Worm (Caenorhabditis elegans) whole organism, L1 larva: ENCODE results near the gene clc-29.

Experiments used
- C16A3.4 ChIP-seq: fragments of 150-350 bp; optimal IDR thresholded peaks from 2 replicates; lab custom pipeline; 2014; ENCODE audit warnings: missing biosample characterization, missing genetic modification characterization
- C34B4.2 ChIP-seq: sonication (generic microtip); optimal IDR thresholded peaks from 2 replicates; lab custom pipeline; 2017; ENCODE audit warnings: mild to moderate bottlenecking, missing genetic modification characterization, missing compliant biosample characterization
- aha-1 ChIP-seq: fragments of 150-350 bp; optimal IDR thresholded peaks from 2 replicates; lab custom pipeline; 2014; ENCODE audit warnings: missing biosample characterization, missing genetic modification characterization
- alr-1 ChIP-seq: fragments of 200-800 bp; sonication (Bioruptor generic); optimal IDR thresholded peaks from 2 replicates; lab custom pipeline; 2018; ENCODE audit warnings: borderline replicate concordance, mild to moderate bottlenecking, missing genetic modification characterization, missing compliant biosample characterization
- aly-2 ChIP-seq: fragments of 150-350 bp; optimal IDR thresholded peaks from 2 replicates; lab custom pipeline; 2014; ENCODE audit warnings: missing biosample characterization, missing genetic modification characterization
- blmp-1 ChIP-seq: fragments of 150-350 bp; optimal IDR thresholded peaks from 2 replicates; lab custom pipeline; 2014; ENCODE audit warnings: missing biosample characterization, missing genetic modification characterization
- ceh-82 ChIP-seq, 3 experiments: fragments of 150-350 bp in 1 of 3; sonication (generic microtip) in 2 of 3; optimal IDR thresholded peaks; 2 replicates each; lab custom pipeline; 2014 to 2017; ENCODE audit warnings: missing biosample characterization in 3 of 3, missing genetic modification characterization in 3 of 3
- dsc-1 ChIP-seq: sonication (generic microtip); optimal IDR thresholded peaks from 2 replicates; lab custom pipeline; 2016; ENCODE audit warnings: mild to moderate bottlenecking, missing genetic modification characterization, missing compliant biosample characterization
- efl-1 ChIP-seq, 4 experiments: fragments of 150-350 bp; optimal IDR thresholded peaks in 3 of 4; peaks in 1 of 4; 1 replicate in 1 of 4; 2 replicates in 3 of 4; lab custom pipeline; 2014; ENCODE audit warnings: missing biosample characterization in 2 of 4, missing genetic modification characterization in 2 of 4, missing genetic modification reagents in 2 of 4
- egl-13 ChIP-seq: sonication (generic microtip); optimal IDR thresholded peaks from 2 replicates; lab custom pipeline; 2016; ENCODE audit warnings: missing genotype, missing genetic modification reagents, missing genetic modification characterization, missing compliant biosample characterization
- elt-2 ChIP-seq: sonication (generic microtip); optimal IDR thresholded peaks from 2 replicates; lab custom pipeline; 2016; ENCODE audit warnings: missing genetic modification characterization, mild to moderate bottlenecking, inconsistent platforms, missing compliant biosample characterization, missing genetic modification reagents
- ets-5 ChIP-seq: fragments of 200-800 bp; sonication (Bioruptor generic); IDR thresholded peaks from 2 replicates; pipeline ENCODE4 v1.3.6; 2022; ENCODE audit warnings: missing genetic modification characterization, missing compliant biosample characterization
- fkh-4 ChIP-seq: sonication (generic microtip); optimal IDR thresholded peaks from 2 replicates; lab custom pipeline; 2016; ENCODE audit warnings: missing compliant biosample characterization, missing genetic modification characterization, borderline replicate concordance
- fkh-8 ChIP-seq: sonication (generic microtip); optimal IDR thresholded peaks from 2 replicates; lab custom pipeline; 2016; ENCODE audit warnings: mild to moderate bottlenecking, missing genetic modification characterization, missing compliant biosample characterization
- grh-1 ChIP-seq: fragments of 200-800 bp; sonication (Bioruptor generic); IDR thresholded peaks from 2 replicates; pipeline ENCODE4 v1.3.6; 2022; ENCODE audit warnings: missing genetic modification reagents, missing genetic modification characterization, missing compliant biosample characterization
- hlh-4 ChIP-seq: sonication (generic microtip); optimal IDR thresholded peaks from 2 replicates; lab custom pipeline; 2016; ENCODE audit warnings: mild to moderate bottlenecking, missing genetic modification characterization, missing compliant biosample characterization
- hpl-2 ChIP-seq: fragments of 150-350 bp; optimal IDR thresholded peaks from 2 replicates; lab custom pipeline; 2014; ENCODE audit warnings: missing biosample characterization, missing genetic modification reagents, missing genetic modification characterization
- irx-1 ChIP-seq: sonication (generic microtip); optimal IDR thresholded peaks from 2 replicates; lab custom pipeline; 2016; ENCODE audit warnings: missing genetic modification characterization, missing compliant biosample characterization
- jun-1 ChIP-seq: fragments of 150-350 bp; optimal IDR thresholded peaks from 2 replicates; lab custom pipeline; 2014; ENCODE audit warnings: missing biosample characterization, missing genetic modification reagents, missing genetic modification characterization
- lin-13 ChIP-seq: fragments of 150-350 bp; optimal IDR thresholded peaks from 2 replicates; lab custom pipeline; 2014; ENCODE audit warnings: missing biosample characterization, missing genetic modification reagents, missing genetic modification characterization
- lin-14 ChIP-seq: fragments of 200-800 bp; sonication (Bioruptor generic); optimal IDR thresholded peaks from 2 replicates; lab custom pipeline; 2018; ENCODE audit warnings: mild to moderate bottlenecking, missing genetic modification characterization, moderate library complexity, missing compliant biosample characterization
- lin-15B ChIP-seq: fragments of 150-350 bp; sonication (generic microtip); optimal IDR thresholded peaks from 3 replicates; lab custom pipeline; 2014; ENCODE audit warnings: missing biosample characterization, missing genetic modification characterization
- lir-3 ChIP-seq: sonication (generic microtip); optimal IDR thresholded peaks from 2 replicates; lab custom pipeline; 2016; ENCODE audit warnings: mild to moderate bottlenecking, missing genetic modification characterization, moderate library complexity, missing compliant biosample characterization; ENCODE audit not compliant: poor library complexity
- mab-9 ChIP-seq: fragments of 200-800 bp; sonication (Bioruptor generic); IDR thresholded peaks from 2 replicates; pipeline ENCODE4 v1.3.6; 2022; ENCODE audit warnings: missing genetic modification reagents, missing genetic modification characterization, missing compliant biosample characterization
- mep-1 ChIP-seq: fragments of 150-350 bp; optimal IDR thresholded peaks from 2 replicates; lab custom pipeline; 2014; ENCODE audit warnings: missing biosample characterization, missing genetic modification characterization
- nhr-11 ChIP-seq: fragments of 150-350 bp; optimal IDR thresholded peaks from 2 replicates; lab custom pipeline; 2014; ENCODE audit warnings: missing biosample characterization, missing genetic modification characterization
- nhr-12 ChIP-seq: sonication (generic microtip); optimal IDR thresholded peaks from 2 replicates; lab custom pipeline; 2017; ENCODE audit warnings: missing biosample characterization, missing genetic modification characterization
- nhr-237 ChIP-seq: fragments of 150-350 bp; optimal IDR thresholded peaks from 2 replicates; lab custom pipeline; 2014; ENCODE audit warnings: missing biosample characterization, missing genetic modification characterization
- nhr-77 ChIP-seq: fragments of 150-350 bp; optimal IDR thresholded peaks from 2 replicates; lab custom pipeline; 2014; ENCODE audit warnings: missing biosample characterization, missing genetic modification characterization
- nhr-84 ChIP-seq: sonication (generic microtip); optimal IDR thresholded peaks from 2 replicates; lab custom pipeline; 2017; ENCODE audit warnings: missing biosample characterization, missing genetic modification characterization
- nhr-85 ChIP-seq: sonication (generic microtip); peaks from one replicate; lab custom pipeline; 2016; ENCODE audit warnings: missing genetic modification characterization, inconsistent platforms, missing compliant biosample characterization
- nhr-90 ChIP-seq: sonication (generic microtip); optimal IDR thresholded peaks from 2 replicates; lab custom pipeline; 2016; ENCODE audit warnings: mild to moderate bottlenecking, missing genetic modification characterization, missing compliant biosample characterization; ENCODE audit not compliant: poor library complexity
- pqm-1 ChIP-seq: sonication (generic microtip); optimal IDR thresholded peaks from 3 replicates; lab custom pipeline; 2017; ENCODE audit warnings: missing biosample characterization, missing genetic modification characterization
- snpc-4 ChIP-seq: fragments of 150-350 bp; optimal IDR thresholded peaks from 2 replicates; lab custom pipeline; 2014; ENCODE audit warnings: missing biosample characterization, missing genetic modification characterization
- swsn-7 ChIP-seq: sonication (generic microtip); optimal IDR thresholded peaks from 2 replicates; lab custom pipeline; 2016; ENCODE audit warnings: missing genetic modification characterization, missing compliant biosample characterization
- tbx-2 ChIP-seq: sonication (generic microtip); optimal IDR thresholded peaks from 2 replicates; lab custom pipeline; 2016; ENCODE audit warnings: missing genetic modification characterization, missing compliant biosample characterization
- unc-30 ChIP-seq: sonication (generic microtip); optimal IDR thresholded peaks from 2 replicates; lab custom pipeline; 2017; ENCODE audit warnings: missing biosample characterization, missing genetic modification characterization
- unc-98 ChIP-seq: fragments of 200-800 bp; sonication (Bioruptor generic); IDR thresholded peaks from 2 replicates; pipeline ENCODE4 v1.3.6; 2022; ENCODE audit warnings: missing genetic modification characterization, missing compliant biosample characterization
- vab-15 ChIP-seq: sonication (generic microtip); optimal IDR thresholded peaks from 2 replicates; lab custom pipeline; 2017; ENCODE audit warnings: missing genotype, mild to moderate bottlenecking, missing genetic modification characterization, missing compliant biosample characterization
- xbp-1 ChIP-seq: sonication (generic microtip); optimal IDR thresholded peaks from 2 replicates; lab custom pipeline; 2016; ENCODE audit warnings: missing genetic modification characterization, missing compliant biosample characterization
- zag-1 ChIP-seq: fragments of 150-350 bp; optimal IDR thresholded peaks from 2 replicates; lab custom pipeline; 2014; ENCODE audit warnings: missing biosample characterization, missing genetic modification characterization
- zip-4 ChIP-seq: fragments of 200-800 bp; sonication (Bioruptor generic); optimal IDR thresholded peaks from 2 replicates; lab custom pipeline; 2018; ENCODE audit warnings: mild to moderate bottlenecking, missing genetic modification characterization, moderate library complexity, missing compliant biosample characterization
- ztf-11 ChIP-seq, 2 experiments: sonication (generic microtip); optimal IDR thresholded peaks; 2 replicates each; lab custom pipeline; 2016 to 2017; ENCODE audit warnings: missing genetic modification characterization in 2 of 2, missing biosample characterization in 1 of 2, missing compliant biosample characterization in 1 of 2
- ztf-4 ChIP-seq: fragments of 150-350 bp; optimal IDR thresholded peaks from 2 replicates; lab custom pipeline; 2014; ENCODE audit warnings: missing biosample characterization, missing genetic modification characterization

The clc-29 gene

ce11 chrIII:8380645-8381044 is 32.9 kb upstream of the clc-29 start, which contains the start of gene R05D3.12:
Gene R05D3.12, plus strand, starts transcription at chrIII:8380945.
- no peak for TF ChIP-seq lin-15B (tag; lab: Kevin White, UChicago)
- no peak for TF ChIP-seq ztf-11 (tag; optimal IDR thresholded peaks at IDR 0.05; lab: Kevin White, UChicago)
- TF ChIP-seq unc-98 (GFP tag; lab: Robert Waterston, UW): no peak
- TF ChIP-seq aly-2 (tag; lab: Kevin White, UChicago): no peak

- TF ChIP-seq lin-13 (GFP tag; lab: Kevin White, UChicago) (no peak), mep-1 (no peak), efl-1 (optimal IDR thresholded peaks at IDR 0.05; lab: Kevin White, UChicago) (no peak), efl-1 (GFP tag; optimal IDR thresholded peaks at IDR 0.05 in 1 of 2; lab: Kevin White, UChicago) (peak in 1 of 2 experiments; percentile 26), nhr-77 (tag; lab: Kevin White, UChicago) (no peak)
- TF ChIP-seq, all 84 proteins: peak for 1
Measured at ce11 chrIII:8375000-8375399, 27.3 kb upstream of the clc-29 start, which contains the start of gene met-2. Gene met-2, plus strand, starts transcription at chrIII:8375300.

- no peak for TF ChIP-seq efl-1 (optimal IDR thresholded peaks at IDR 0.05; lab: Kevin White, UChicago)
- peak in 1 of 2 experiments; percentile 46 for TF ChIP-seq efl-1 (GFP tag; optimal IDR thresholded peaks at IDR 0.05 in 1 of 2; lab: Kevin White, UChicago)
- peak; percentile 13 for TF ChIP-seq nhr-85 (tag; lab: Kevin White, UChicago)
- TF ChIP-seq ets-5 (GFP tag; lab: Robert Waterston, UW): no peak
- no peak for TF ChIP-seq nhr-12
- TF ChIP-seq lin-14 (GFP tag; lab: Kevin White, UChicago): no peak
- peak; percentile 93 for TF ChIP-seq dsc-1 (tag; lab: Kevin White, UChicago)
- TF ChIP-seq C16A3.4 (tag; lab: Kevin White, UChicago): no peak
- no peak for TF ChIP-seq zip-4 (GFP tag; lab: Kevin White, UChicago)
- TF ChIP-seq zag-1 (tag; lab: Kevin White, UChicago): no peak
- no peak for TF ChIP-seq ztf-4 (tag; lab: Kevin White, UChicago)
- peak; percentile 58 for TF ChIP-seq fkh-4 (tag; lab: Kevin White, UChicago)
- peak; percentile 25 for TF ChIP-seq blmp-1
Measured at ce11 chrIII:8371595-8372305, 24.0 kb upstream of the clc-29 start, which contains the start of gene lmbr-1. Gene lmbr-1, plus strand, starts transcription at chrIII:8372255.

- TF ChIP-seq hlh-4 (tag; lab: Kevin White, UChicago): no peak
- no peak for TF ChIP-seq vab-15
- peak; percentile 46 for TF ChIP-seq elt-2
- peak; percentile 13 for TF ChIP-seq tbx-2 (tag; lab: Kevin White, UChicago)
- no peak for TF ChIP-seq swsn-7 (tag; lab: Kevin White, UChicago)
- no peak for TF ChIP-seq zag-1 (tag; lab: Kevin White, UChicago)
- no peak for TF ChIP-seq lin-13 (GFP tag; lab: Kevin White, UChicago)
- peak; percentile 76 for TF ChIP-seq blmp-1
- TF ChIP-seq hpl-2 (GFP tag; lab: Kevin White, UChicago): no peak
- no peak for TF ChIP-seq alr-1
- no peak for TF ChIP-seq egl-13 (tag; lab: Kevin White, UChicago)
- no peak for TF ChIP-seq mab-9 (GFP tag; lab: Robert Waterston, UW)
- TF ChIP-seq lir-3 (tag; lab: Kevin White, UChicago): no peak
- peak; percentile 72 for TF ChIP-seq grh-1 (GFP tag; lab: Robert Waterston, UW)
- no peak for TF ChIP-seq jun-1 (tag; lab: Kevin White, UChicago)
- TF ChIP-seq C16A3.4 (tag; lab: Kevin White, UChicago): no peak
- no peak for TF ChIP-seq nhr-84 (tag; lab: Kevin White, UChicago)
- no peak for TF ChIP-seq nhr-237 (tag; lab: Kevin White, UChicago)
- no peak for TF ChIP-seq aly-2 (tag; lab: Kevin White, UChicago)
- TF ChIP-seq mep-1: peak; percentile 16
- no peak for TF ChIP-seq unc-30 (tag; lab: Kevin White, UChicago)
- peak in 1 of 3 experiments; percentile 8 for TF ChIP-seq ceh-82 (tag; optimal IDR thresholded peaks at IDR 0.05; lab: Kevin White, UChicago)
- TF ChIP-seq nhr-77 (tag; lab: Kevin White, UChicago): no peak
- no peak for TF ChIP-seq aha-1 (tag; lab: Kevin White, UChicago)
- no peak for TF ChIP-seq C34B4.2
- no peak for TF ChIP-seq pqm-1
- peak; percentile 23 for TF ChIP-seq xbp-1
- TF ChIP-seq nhr-11 (tag; lab: Kevin White, UChicago): no peak
- TF ChIP-seq nhr-90 (tag; lab: Kevin White, UChicago): peak; percentile 40
- no peak for TF ChIP-seq irx-1
- TF ChIP-seq snpc-4 (tag; lab: Kevin White, UChicago): no peak
- no peak for TF ChIP-seq fkh-8 (tag; lab: Kevin White, UChicago)
- TF ChIP-seq zip-4 (GFP tag; lab: Kevin White, UChicago): no peak
Measured at ce11 chrIII:8370846-8371257, 23.1 kb upstream of the clc-29 start.
